Worm (Caenorhabditis elegans) whole organism, L4 larva: ENCODE measurements around the gene T05A8.8.

Experiments used
- F44E2.7 ChIP-seq: fragments of 200-800 bp; sonication (Bioruptor generic); IDR thresholded peaks from 2 replicates; pipeline ENCODE4 v2.1.2; 2022; ENCODE audit warnings: missing genetic modification characterization, missing compliant biosample characterization
- R02D3.7 ChIP-seq: fragments of 150-350 bp; sonication (generic microtip); optimal IDR thresholded peaks from 3 replicates; lab custom pipeline; 2014; ENCODE audit warnings: missing biosample characterization, missing genetic modification characterization
- ZK546.5 ChIP-seq, 2 experiments: sonication (generic microtip); optimal IDR thresholded peaks; 2 replicates each; lab custom pipeline; 2017; ENCODE audit warnings: missing biosample characterization in 2 of 2, missing genetic modification characterization in 2 of 2
- arid-1 ChIP-seq: fragments of 200-800 bp; sonication (Bioruptor generic); conservative IDR thresholded peaks from 2 replicates; pipeline ENCODE4 v1.3.6; 2022; ENCODE audit warnings: missing genetic modification reagents, missing genetic modification characterization, missing compliant biosample characterization
- ces-1 ChIP-seq: fragments of 150-350 bp; sonication (generic microtip); optimal IDR thresholded peaks from 4 replicates; lab custom pipeline; 2014; ENCODE audit warnings: missing biosample characterization, missing genetic modification reagents, missing genetic modification characterization
- daf-12 ChIP-seq: fragments of 150-350 bp; optimal IDR thresholded peaks from 2 replicates; lab custom pipeline; 2014; ENCODE audit warnings: missing biosample characterization, missing genetic modification reagents, missing genetic modification characterization
- daf-16 ChIP-seq, 3 experiments: sonication (generic microtip); optimal IDR thresholded peaks; 2 replicates each; lab custom pipeline; 2016 to 2017; ENCODE audit warnings: missing genetic modification characterization in 3 of 3, missing genetic modification reagents in 3 of 3, mild to moderate bottlenecking in 2 of 3, missing compliant biosample characterization in 2 of 3, missing biosample characterization in 1 of 3, moderate library complexity in 1 of 3
- dmd-9 ChIP-seq: fragments of 200-800 bp; sonication (Bioruptor generic); IDR thresholded peaks from 2 replicates; pipeline ENCODE4 v1.3.6; 2022; ENCODE audit warnings: missing genetic modification reagents, missing genetic modification characterization, missing compliant biosample characterization
- dpl-1 ChIP-seq: fragments of 150-350 bp; optimal IDR thresholded peaks from 2 replicates; lab custom pipeline; 2014; ENCODE audit warnings: missing biosample characterization, missing genetic modification reagents, missing genetic modification characterization
- fkh-10 ChIP-seq: fragments of 150-350 bp; optimal IDR thresholded peaks from 2 replicates; lab custom pipeline; 2014; ENCODE audit warnings: missing biosample characterization, missing genetic modification reagents, missing genetic modification characterization
- hlh-11 ChIP-seq: fragments of 200-800 bp; sonication (Bioruptor generic); optimal IDR thresholded peaks from 2 replicates; lab custom pipeline; 2018; ENCODE audit warnings: mild to moderate bottlenecking, missing genetic modification characterization, missing compliant biosample characterization
- hlh-30 ChIP-seq: sonication (generic microtip); optimal IDR thresholded peaks from 2 replicates; lab custom pipeline; 2017; ENCODE audit warnings: antibody characterized with exemption, mild to moderate bottlenecking, missing genetic modification characterization, missing compliant biosample characterization; ENCODE audit not compliant: insufficient read depth
- hmg-1.1 ChIP-seq: fragments of 200-800 bp; sonication (Bioruptor generic); IDR thresholded peaks from 2 replicates; pipeline ENCODE4 v1.3.6; 2022; ENCODE audit warnings: missing genetic modification reagents, missing genetic modification characterization, missing compliant biosample characterization
- lim-7 ChIP-seq: fragments of 200-800 bp; sonication (Bioruptor generic); IDR thresholded peaks from 2 replicates; pipeline ENCODE4 v1.3.6; 2022; ENCODE audit warnings: missing genetic modification characterization, missing compliant biosample characterization
- lin-1 ChIP-seq: fragments of 200-800 bp; sonication (Bioruptor generic); IDR thresholded peaks from 2 replicates; pipeline ENCODE4 v1.3.6; 2022; ENCODE audit warnings: missing genetic modification reagents, missing genetic modification characterization, missing compliant biosample characterization
- lin-38 ChIP-seq: fragments of 200-800 bp; sonication (Bioruptor generic); IDR thresholded peaks from 2 replicates; pipeline ENCODE4 v1.3.6; 2022; ENCODE audit warnings: missing genetic modification reagents, missing genetic modification characterization, missing compliant biosample characterization
- lin-39 ChIP-seq: fragments of 150-350 bp; optimal IDR thresholded peaks from 2 replicates; lab custom pipeline; 2014; ENCODE audit warnings: missing biosample characterization, missing genetic modification reagents, missing genetic modification characterization
- madf-9 ChIP-seq: fragments of 200-800 bp; sonication (Bioruptor generic); conservative IDR thresholded peaks from 2 replicates; pipeline ENCODE4 v1.3.6; 2022; ENCODE audit warnings: missing genetic modification reagents, missing genetic modification characterization, missing compliant biosample characterization
- mes-2 ChIP-seq: sonication (generic microtip); optimal IDR thresholded peaks from 2 replicates; lab custom pipeline; 2016; ENCODE audit warnings: missing genotype, mild to moderate bottlenecking, missing genetic modification characterization, missing compliant biosample characterization; ENCODE audit not compliant: poor library complexity, severe bottlenecking
- mxl-3 ChIP-seq: fragments of 200-800 bp; sonication (Bioruptor generic); optimal IDR thresholded peaks from 2 replicates; lab custom pipeline; 2018; ENCODE audit warnings: mild to moderate bottlenecking, missing genetic modification characterization, missing compliant biosample characterization
- nhr-10 ChIP-seq: fragments of 150-350 bp; optimal IDR thresholded peaks from 2 replicates; lab custom pipeline; 2014; ENCODE audit warnings: missing biosample characterization, missing genetic modification characterization
- nhr-48 ChIP-seq: sonication (generic microtip); optimal IDR thresholded peaks from 2 replicates; lab custom pipeline; 2016; ENCODE audit warnings: mild to moderate bottlenecking, missing genetic modification characterization, missing compliant biosample characterization
- nhr-6 ChIP-seq: fragments of 150-350 bp; optimal IDR thresholded peaks from 2 replicates; lab custom pipeline; 2014; ENCODE audit warnings: missing biosample characterization, missing genetic modification characterization
- pha-4 ChIP-seq, 2 experiments: fragments of 150-350 bp in 1 of 2; fragments of 200-800 bp in 1 of 2; sonication (Bioruptor generic) in 1 of 2; IDR thresholded peaks in 1 of 2; optimal IDR thresholded peaks in 1 of 2; 2 replicates each; pipeline versions ENCODE4 v1.3.6 to Lab custom; 2014 to 2022; ENCODE audit warnings: missing genetic modification characterization in 2 of 2, missing genetic modification reagents in 2 of 2, missing biosample characterization in 1 of 2, missing compliant biosample characterization in 1 of 2
- php-3 ChIP-seq: fragments of 200-800 bp; sonication (Bioruptor generic); IDR thresholded peaks from 2 replicates; pipeline ENCODE4 v1.3.6; 2022; ENCODE audit warnings: missing genetic modification reagents, missing genetic modification characterization, missing compliant biosample characterization
- skn-1 ChIP-seq: fragments of 150-350 bp; optimal IDR thresholded peaks from 2 replicates; lab custom pipeline; 2014; ENCODE audit warnings: missing biosample characterization, missing genetic modification characterization
- snpc-4 ChIP-seq: fragments of 150-350 bp; optimal IDR thresholded peaks from 2 replicates; lab custom pipeline; 2014; ENCODE audit warnings: missing biosample characterization, missing genetic modification characterization
- spr-1 ChIP-seq: sonication (generic microtip); optimal IDR thresholded peaks from 2 replicates; lab custom pipeline; 2016; ENCODE audit warnings: mild to moderate bottlenecking, missing genetic modification characterization, missing compliant biosample characterization
- spr-3 ChIP-seq: fragments of 200-800 bp; sonication (Bioruptor generic); optimal IDR thresholded peaks from 2 replicates; lab custom pipeline; 2018; ENCODE audit warnings: mild to moderate bottlenecking, missing genetic modification characterization, missing compliant biosample characterization
- unc-62 ChIP-seq, 3 experiments: fragments of 150-350 bp in 1 of 3; sonication (generic microtip); optimal IDR thresholded peaks in 2 of 3; peaks in 1 of 3; 1 replicate in 1 of 3; 2 replicates in 2 of 3; lab custom pipeline; 2014 to 2017; ENCODE audit warnings: missing biosample characterization in 3 of 3, missing genetic modification characterization in 3 of 3, missing genetic modification reagents in 3 of 3, missing genotype in 1 of 3
- zfp-2 ChIP-seq: sonication (generic microtip); optimal IDR thresholded peaks from 2 replicates; lab custom pipeline; 2016; ENCODE audit warnings: mild to moderate bottlenecking, missing genetic modification characterization, missing compliant biosample characterization
- zfp-3 ChIP-seq: fragments of 200-800 bp; sonication (Bioruptor generic); conservative IDR thresholded peaks from 2 replicates; pipeline ENCODE4 v1.3.6; 2022; ENCODE audit warnings: missing genetic modification reagents, missing genetic modification characterization, missing compliant biosample characterization
- ztf-11 ChIP-seq: fragments of 150-350 bp; optimal IDR thresholded peaks from 2 replicates; lab custom pipeline; 2014; ENCODE audit warnings: missing biosample characterization, missing genetic modification characterization

The T05A8.8 gene

DNA sequence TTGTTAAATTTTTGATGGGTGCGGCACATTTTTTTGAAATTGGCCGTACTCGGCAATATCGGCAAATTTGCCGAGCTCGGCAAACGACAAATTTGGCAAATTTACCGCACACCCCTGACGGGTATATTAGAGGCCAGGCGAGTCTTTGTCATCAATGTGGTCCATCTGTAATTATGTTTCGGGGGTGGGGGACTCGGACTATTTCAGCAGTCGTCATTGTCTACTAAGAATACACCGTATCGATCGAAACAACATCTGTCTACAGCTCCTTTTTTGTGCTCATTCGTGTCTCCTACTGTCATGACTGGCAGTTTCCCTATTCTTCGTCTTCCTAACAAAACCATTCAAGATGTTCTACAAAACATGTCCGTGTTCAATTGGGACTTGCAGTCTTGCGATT, 29.9 kb downstream of the T05A8.8 start, which contains the start of gene F08D12.15:
Gene F08D12.15 (plus strand): TSS at position 301 of the 400 bp plus-strand sequence.
- TF ChIP-seq hlh-30 (tag; lab: Kevin White, UChicago) (no peak), skn-1 (tag; lab: Kevin White, UChicago) (no peak), lin-1 (GFP tag; lab: Robert Waterston, UW) (no peak), dpl-1 (GFP tag; lab: Kevin White, UChicago) (no peak), mes-2 (tag; lab: Kevin White, UChicago) (no peak), ZK546.5 (tag; optimal IDR thresholded peaks at IDR 0.05; lab: Kevin White, UChicago) (no peak), ztf-11 (tag; lab: Kevin White, UChicago) (no peak)
- TF ChIP-seq, all 104 proteins: peak for 0

DNA sequence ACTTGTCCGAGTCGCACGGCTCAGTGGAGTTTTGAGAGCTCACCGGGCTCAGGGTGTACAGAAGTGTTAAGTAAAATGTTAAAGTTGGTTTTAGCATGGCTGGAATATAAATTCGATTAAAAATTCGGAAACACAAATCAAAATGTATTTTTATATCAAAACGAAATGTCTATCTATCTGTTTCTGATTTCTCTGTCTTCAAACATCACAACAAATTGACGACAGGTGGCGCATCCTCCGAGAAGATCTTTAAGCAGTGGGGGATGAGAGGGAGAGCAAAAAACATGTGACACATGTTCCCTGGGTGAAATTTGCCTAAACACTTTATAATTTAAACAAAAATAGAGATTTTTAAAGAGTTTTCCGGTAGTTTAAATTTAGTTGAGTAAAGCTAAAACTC, 32.5 kb downstream of the T05A8.8 start, which contains the start of gene F08D12.7:
Gene F08D12.7 (minus strand): TSS at position 101 of the 400 bp plus-strand sequence.
- TF ChIP-seq dmd-9 (GFP tag; lab: Robert Waterston, UW), result no peak
- TF ChIP-seq daf-16 (GFP tag; optimal IDR thresholded peaks at IDR 0.05; lab: Kevin White, UChicago), result peak in 1 of 2 experiments; percentile 36
- no peak for TF ChIP-seq daf-16 (tag; optimal IDR thresholded peaks at IDR 0.05; lab: Kevin White, UChicago)
- no peak for TF ChIP-seq fkh-10
- no peak for TF ChIP-seq hmg-1.1 (GFP tag; lab: Robert Waterston, UW)

DNA sequence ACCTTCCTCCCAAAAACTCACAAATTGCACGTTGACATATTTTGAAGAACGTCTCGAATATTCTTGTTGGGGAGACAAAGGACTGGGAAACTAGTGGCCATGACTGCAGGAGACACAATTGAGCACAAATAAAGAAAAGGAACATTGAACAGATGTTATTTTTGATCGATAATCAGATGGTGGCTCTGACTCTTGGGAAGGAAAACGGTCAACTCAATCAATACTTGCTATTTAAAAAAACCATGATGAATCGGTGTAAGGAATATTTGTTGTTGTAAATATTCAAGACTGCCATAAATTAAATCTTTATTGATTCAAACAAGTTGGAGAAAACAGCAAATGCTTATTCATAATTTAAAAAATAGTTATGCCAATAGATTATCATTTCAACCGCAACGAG, 34.3 kb downstream of the T05A8.8 start, which contains the start of gene fbxb-105:
Gene fbxb-105 (minus strand): TSS at position 101 of the 400 bp plus-strand sequence.
- no peak for TF ChIP-seq mes-2 (tag; lab: Kevin White, UChicago)
- TF ChIP-seq dpl-1 (GFP tag; lab: Kevin White, UChicago), result no peak
- TF ChIP-seq hlh-11 (tag; lab: Kevin White, UChicago), result no peak
- TF ChIP-seq, all 104 proteins: peak for 0

DNA sequence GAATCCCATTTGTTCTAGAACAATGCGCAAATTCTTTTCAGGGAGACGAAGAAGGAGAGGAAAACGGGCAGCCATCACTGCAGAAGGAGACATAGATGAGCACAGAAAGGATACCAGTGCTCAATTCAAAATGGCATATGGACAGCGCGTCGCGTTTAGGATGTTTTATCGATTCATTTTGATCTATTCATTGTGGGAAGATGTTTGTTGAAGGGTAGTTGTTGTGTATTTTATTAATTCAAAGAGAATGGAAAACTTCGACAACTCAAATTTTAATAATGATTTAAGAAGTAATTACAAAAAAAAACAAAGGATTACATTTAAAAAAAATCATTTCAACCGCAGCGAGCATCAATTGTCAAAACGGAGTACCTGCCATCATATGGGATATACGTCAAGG, 35.7 kb downstream of the T05A8.8 start, which contains the start of gene sdz-10:
Gene sdz-10 (minus strand): TSS at position 101 of the 400 bp plus-strand sequence.
- TF ChIP-seq nhr-10 (tag; lab: Kevin White, UChicago) (no peak), ces-1 (GFP tag; lab: Kevin White, UChicago) (no peak)

- TF ChIP-seq lim-7 (GFP tag; lab: Robert Waterston, UW) (no peak), lin-38 (GFP tag; lab: Robert Waterston, UW) (no peak), nhr-48 (tag; lab: Kevin White, UChicago) (no peak), R02D3.7 (tag; lab: Kevin White, UChicago) (no peak), unc-62 (GFP tag; optimal IDR thresholded peaks at IDR 0.05 in 1 of 2; lab: Kevin White, UChicago) (peak in 1 of 2 experiments; percentile 10), unc-62 (tag; optimal IDR thresholded peaks at IDR 0.05; lab: Kevin White, UChicago) (no peak), F44E2.7 (no peak)
These were observed 37.1 kb downstream of the T05A8.8 start, which contains the start of gene sdz-9 for ce11 chrII:2773534-2773933. Gene sdz-9, minus strand, starts transcription at chrII:2773634.

DNA sequence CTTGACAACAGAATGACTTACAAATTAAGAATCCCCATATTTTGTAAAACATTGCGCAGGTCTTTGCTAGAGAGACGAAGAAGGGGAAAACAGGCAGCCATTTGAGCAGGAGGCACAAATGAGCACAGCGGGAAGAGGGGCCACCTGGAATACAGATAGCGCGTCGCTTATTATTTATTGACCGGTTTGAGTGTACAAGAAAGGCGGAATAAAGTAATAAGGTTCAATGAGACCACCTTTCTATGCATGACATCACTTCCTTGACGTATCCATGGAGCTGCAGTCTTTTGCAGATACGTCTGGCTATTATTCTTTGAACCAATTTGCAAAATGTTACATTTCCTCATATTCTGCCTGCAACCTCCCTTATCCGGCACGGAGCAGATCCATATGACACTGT, 38.4 kb downstream of the T05A8.8 start, which contains the start of gene fbxb-111:
Gene fbxb-111 (minus strand): TSS at position 101 of the 400 bp plus-strand sequence.
- TF ChIP-seq snpc-4 (tag; lab: Kevin White, UChicago) (no peak), madf-9 (no peak)
- TF ChIP-seq, all 104 proteins: peak for 0

- no peak for TF ChIP-seq lin-39 (tag; lab: Kevin White, UChicago)
- no peak for TF ChIP-seq zfp-3 (GFP tag; lab: Robert Waterston, UW)
- no peak for TF ChIP-seq pha-4 (GFP tag; IDR thresholded peaks at IDR 0.05; lab: Robert Waterston, UW)
- TF ChIP-seq pha-4 (tag; optimal IDR thresholded peaks at IDR 0.05; lab: Kevin White, UChicago), result no peak
- no peak for TF ChIP-seq php-3 (GFP tag; lab: Robert Waterston, UW)
- no peak for TF ChIP-seq zfp-2 (tag; lab: Kevin White, UChicago)
- no peak for TF ChIP-seq mxl-3
- no peak for TF ChIP-seq ztf-11 (tag; lab: Kevin White, UChicago)
- TF ChIP-seq nhr-6 (tag; lab: Kevin White, UChicago), result no peak
- no peak for TF ChIP-seq unc-62 (GFP tag; optimal IDR thresholded peaks at IDR 0.05 in 1 of 2; lab: Kevin White, UChicago)
- no peak for TF ChIP-seq unc-62 (tag; optimal IDR thresholded peaks at IDR 0.05; lab: Kevin White, UChicago)
- no peak for TF ChIP-seq ZK546.5 (tag; optimal IDR thresholded peaks at IDR 0.05; lab: Kevin White, UChicago)
- TF ChIP-seq daf-12, result no peak
- no peak for TF ChIP-seq skn-1 (tag; lab: Kevin White, UChicago)
- no peak for TF ChIP-seq arid-1 (GFP tag; lab: Robert Waterston, UW)
- no peak for TF ChIP-seq lin-38 (GFP tag; lab: Robert Waterston, UW)
- TF ChIP-seq spr-1 (tag; lab: Kevin White, UChicago), result no peak
- TF ChIP-seq spr-3 (GFP tag; lab: Kevin White, UChicago), result no peak
- no peak for TF ChIP-seq hlh-11 (tag; lab: Kevin White, UChicago)
- no peak for TF ChIP-seq snpc-4 (tag; lab: Kevin White, UChicago)
These were observed 41.4 kb downstream of the T05A8.8 start, which contains the start of gene F08D12.4 for ce11 chrII:2777846-2778245. Gene F08D12.4, plus strand, starts transcription at chrII:2778146.
